Fruit fly (Drosophila melanogaster) whole organism, embryonic: ENCODE data around the gene CG12069.

Source experiments
- Abd-B ChIP-seq: fragments of 200-800 bp; sonication (Bioruptor generic); optimal IDR thresholded peaks from 2 replicates; lab custom pipeline; 2018; ENCODE audit warnings: missing biosample characterization, mild to moderate bottlenecking, missing genetic modification characterization, moderate library complexity
- Adf1 ChIP-seq: fragments of 200-800 bp; sonication (Bioruptor generic); IDR thresholded peaks from 2 replicates; pipeline ENCODE4 v1.3.6; 2022; ENCODE audit warnings: missing biosample characterization, missing genetic modification characterization
- Atf6 ChIP-seq: fragments of 200-800 bp; sonication (Bioruptor generic); IDR thresholded peaks from 2 replicates; pipeline ENCODE4 v1.3.6; 2022; ENCODE audit warnings: missing biosample characterization, missing genetic modification characterization
- CG11085 ChIP-seq: fragments of 200-800 bp; sonication (Bioruptor generic); IDR thresholded peaks from 2 replicates; pipeline ENCODE4 v1.3.6; 2022; ENCODE audit warnings: missing biosample characterization, missing genetic modification characterization
- CG11093 ChIP-seq: fragments of 200-800 bp; sonication (Bioruptor generic); IDR thresholded peaks from 3 replicates; pipeline ENCODE4 v1.3.6; 2022; ENCODE audit warnings: missing biosample characterization, missing genetic modification characterization
- CG11456 ChIP-seq: fragments of 200-800 bp; sonication (Bioruptor generic); IDR thresholded peaks from 3 replicates; pipeline ENCODE4 v1.3.6; 2022; ENCODE audit warnings: missing biosample characterization, missing genetic modification characterization
- CG11723 ChIP-seq: fragments of 200-800 bp; sonication (Bioruptor generic); optimal IDR thresholded peaks from 2 replicates; lab custom pipeline; 2017; ENCODE audit warnings: missing biosample characterization, mild to moderate bottlenecking, missing genetic modification characterization
- CG12155 ChIP-seq: fragments of 200-800 bp; sonication (Bioruptor generic); optimal IDR thresholded peaks from 3 replicates; lab custom pipeline; 2016; ENCODE audit warnings: missing biosample characterization, missing genetic modification characterization
- CG1233 ChIP-seq: fragments of 200-800 bp; sonication (Bioruptor generic); optimal IDR thresholded peaks from 4 replicates; lab custom pipeline; 2018; ENCODE audit warnings: missing biosample characterization, mild to moderate bottlenecking, missing genetic modification characterization
- CG12942 ChIP-seq: fragments of 200-800 bp; sonication (Bioruptor generic); optimal IDR thresholded peaks from 3 replicates; lab custom pipeline; 2016; ENCODE audit warnings: missing biosample characterization, missing genetic modification characterization
- CG13287 ChIP-seq: fragments of 200-800 bp; sonication (Bioruptor generic); IDR thresholded peaks from 2 replicates; pipeline ENCODE4 v1.3.6; 2022; ENCODE audit warnings: missing biosample characterization, missing genetic modification characterization; ENCODE audit not compliant: partially characterized antibody
- CG13424 ChIP-seq: fragments of 200-800 bp; sonication (Bioruptor generic); optimal IDR thresholded peaks from 2 replicates; lab custom pipeline; 2019; ENCODE audit warnings: missing biosample characterization, mild to moderate bottlenecking, missing genetic modification characterization, moderate library complexity
- CG14050 ChIP-seq: fragments of 200-800 bp; sonication (Bioruptor generic); IDR thresholded peaks from 3 replicates; pipeline ENCODE4 v1.3.6; 2022; ENCODE audit warnings: missing biosample characterization, missing genetic modification characterization
- CG15269 ChIP-seq: fragments of 200-800 bp; sonication (Bioruptor generic); optimal IDR thresholded peaks from 2 replicates; lab custom pipeline; 2018; ENCODE audit warnings: missing biosample characterization, mild to moderate bottlenecking, missing genetic modification characterization, moderate library complexity
- CG1602 ChIP-seq: fragments of 200-800 bp; sonication (Bioruptor generic); optimal IDR thresholded peaks from 3 replicates; lab custom pipeline; 2016; ENCODE audit warnings: missing biosample characterization, missing genetic modification characterization
- CG17385 ChIP-seq: fragments of 200-800 bp; sonication (Bioruptor generic); optimal IDR thresholded peaks from 3 replicates; lab custom pipeline; 2018; ENCODE audit warnings: missing biosample characterization, mild to moderate bottlenecking, missing genetic modification characterization
- CG17802 ChIP-seq: fragments of 200-800 bp; sonication (Bioruptor generic); optimal IDR thresholded peaks from 2 replicates; lab custom pipeline; 2018; ENCODE audit warnings: missing biosample characterization, mild to moderate bottlenecking, missing genetic modification characterization, moderate library complexity
- CG17912 ChIP-seq: fragments of 200-800 bp; sonication (Bioruptor generic); optimal IDR thresholded peaks from 2 replicates; lab custom pipeline; 2018; ENCODE audit warnings: missing biosample characterization, mild to moderate bottlenecking, missing genetic modification characterization
- CG18011 ChIP-seq: fragments of 200-800 bp; sonication (Bioruptor generic); optimal IDR thresholded peaks from 2 replicates; lab custom pipeline; 2017; ENCODE audit warnings: missing biosample characterization, missing genetic modification characterization, mild to moderate bottlenecking, moderate library complexity, missing genotype
- CG18599 ChIP-seq: fragments of 200-800 bp; sonication (Bioruptor generic); optimal IDR thresholded peaks from 3 replicates; lab custom pipeline; 2017; ENCODE audit warnings: missing biosample characterization, missing genetic modification characterization, mild to moderate bottlenecking, moderate library complexity, missing genetic modification reagents
- CG18764 ChIP-seq: fragments of 200-800 bp; sonication (Bioruptor generic); optimal IDR thresholded peaks from 3 replicates; lab custom pipeline; 2016; ENCODE audit warnings: missing biosample characterization, missing genetic modification characterization
- CG30020 ChIP-seq: fragments of 200-800 bp; optimal IDR thresholded peaks from 2 replicates; lab custom pipeline; 2019; ENCODE audit warnings: missing biosample characterization, mild to moderate bottlenecking, missing genetic modification characterization, moderate library complexity
- CG31388 ChIP-seq: fragments of 200-800 bp; sonication (Bioruptor generic); optimal IDR thresholded peaks from 2 replicates; lab custom pipeline; 2016; ENCODE audit warnings: missing biosample characterization, missing genetic modification characterization
- CG5245 ChIP-seq: fragments of 200-800 bp; sonication (Bioruptor generic); optimal IDR thresholded peaks from 3 replicates; lab custom pipeline; 2016; ENCODE audit warnings: missing biosample characterization, missing genetic modification characterization
- CG6175 ChIP-seq: fragments of 200-800 bp; sonication (Bioruptor generic); IDR thresholded peaks from 3 replicates; pipeline ENCODE4 v1.3.6; 2022; ENCODE audit warnings: missing biosample characterization, missing genetic modification characterization
- CG7963 ChIP-seq: fragments of 200-800 bp; sonication (Bioruptor generic); IDR thresholded peaks from 3 replicates; pipeline ENCODE4 v1.3.6; 2022; ENCODE audit warnings: missing biosample characterization, missing genetic modification characterization; ENCODE audit not compliant: partially characterized antibody
- CG9876 ChIP-seq: fragments of 200-800 bp; sonication (Bioruptor generic); optimal IDR thresholded peaks from 2 replicates; lab custom pipeline; 2016; ENCODE audit warnings: missing biosample characterization, missing genetic modification characterization
- CrebB ChIP-seq: fragments of 200-800 bp; sonication (Bioruptor generic); optimal IDR thresholded peaks from 3 replicates; lab custom pipeline; 2018; ENCODE audit warnings: missing biosample characterization, mild to moderate bottlenecking, missing genetic modification characterization
- Dad ChIP-seq: fragments of 200-800 bp; sonication (Bioruptor generic); optimal IDR thresholded peaks from 3 replicates; lab custom pipeline; 2016; ENCODE audit warnings: missing biosample characterization, missing genetic modification characterization
- Deaf1 ChIP-seq: fragments of 200-800 bp; optimal IDR thresholded peaks from 3 replicates; lab custom pipeline; 2019; ENCODE audit warnings: missing biosample characterization, mild to moderate bottlenecking, missing genetic modification characterization, moderate library complexity
- Ets97D ChIP-seq: fragments of 200-800 bp; sonication (Bioruptor generic); optimal IDR thresholded peaks from 3 replicates; lab custom pipeline; 2016; ENCODE audit warnings: missing biosample characterization, missing genetic modification characterization
- Kr ChIP-seq: fragments of 200-800 bp; sonication (Bioruptor generic); optimal IDR thresholded peaks from 2 replicates; lab custom pipeline; 2017; ENCODE audit warnings: missing biosample characterization, mild to moderate bottlenecking, missing genetic modification characterization
- MTF-1 ChIP-seq: fragments of 200-800 bp; sonication (Bioruptor generic); optimal IDR thresholded peaks from 2 replicates; lab custom pipeline; 2018; ENCODE audit warnings: missing biosample characterization, mild to moderate bottlenecking, missing genetic modification characterization, borderline replicate concordance
- Opbp ChIP-seq: fragments of 200-800 bp; sonication (Bioruptor generic); IDR thresholded peaks from 3 replicates; pipeline ENCODE4 v1.3.6; 2022; ENCODE audit warnings: missing biosample characterization, missing genetic modification characterization; ENCODE audit not compliant: partially characterized antibody
- TFAM ChIP-seq: fragments of 200-800 bp; sonication (Bioruptor generic); optimal IDR thresholded peaks from 2 replicates; lab custom pipeline; 2017; ENCODE audit warnings: missing biosample characterization, missing genetic modification characterization, inconsistent platforms
- bcd ChIP-seq: fragments of 200-800 bp; sonication (Bioruptor generic); optimal IDR thresholded peaks from 2 replicates; lab custom pipeline; 2017; ENCODE audit warnings: missing biosample characterization, mild to moderate bottlenecking, missing genetic modification characterization
- caup ChIP-seq: fragments of 200-800 bp; sonication (Bioruptor generic); optimal IDR thresholded peaks from 3 replicates; lab custom pipeline; 2017; ENCODE audit warnings: missing biosample characterization, mild to moderate bottlenecking, missing genetic modification characterization, moderate library complexity; ENCODE audit not compliant: severe bottlenecking
- ci ChIP-seq: fragments of 200-800 bp; sonication (Bioruptor generic); IDR thresholded peaks from 3 replicates; pipeline ENCODE4 v1.3.6; 2022; ENCODE audit warnings: missing biosample characterization, missing genetic modification characterization
- dan ChIP-seq: fragments of 200-800 bp; sonication (Bioruptor generic); IDR thresholded peaks from 2 replicates; pipeline ENCODE4 v1.3.6; 2022; ENCODE audit warnings: missing biosample characterization, missing genetic modification characterization
- esg ChIP-seq: fragments of 200-800 bp; sonication (Bioruptor generic); conservative IDR thresholded peaks from 2 replicates; pipeline ENCODE4 v1.3.6; 2022; ENCODE audit warnings: missing biosample characterization, missing genetic modification characterization
- fd3F ChIP-seq: fragments of 200-800 bp; sonication (Bioruptor generic); optimal IDR thresholded peaks from 2 replicates; lab custom pipeline; 2018; ENCODE audit warnings: missing biosample characterization, mild to moderate bottlenecking, missing genetic modification characterization, moderate library complexity
- gfzf ChIP-seq: fragments of 200-800 bp; sonication (Bioruptor generic); optimal IDR thresholded peaks from 2 replicates; lab custom pipeline; 2016; ENCODE audit warnings: missing biosample characterization, mild to moderate bottlenecking, missing genetic modification characterization, moderate library complexity
- ham ChIP-seq: fragments of 200-800 bp; sonication (Bioruptor generic); IDR thresholded peaks from 2 replicates; pipeline ENCODE4 v1.3.6; 2022; ENCODE audit warnings: missing biosample characterization, missing genetic modification characterization
- lola ChIP-seq, 3 experiments: fragments of >200 bp in 2 of 3; fragments of 200-800 bp in 1 of 3; sonication (Bioruptor generic) in 1 of 3; optimal IDR thresholded peaks; 2 replicates each; lab custom pipeline; 2017 to 2019; ENCODE audit warnings: missing biosample characterization in 3 of 3, missing genetic modification characterization in 3 of 3, mild to moderate bottlenecking in 1 of 3, moderate library complexity in 1 of 3
- odd ChIP-seq: fragments of 200-800 bp; sonication (Bioruptor generic); optimal IDR thresholded peaks from 2 replicates; lab custom pipeline; 2017; ENCODE audit warnings: missing biosample characterization, mild to moderate bottlenecking, missing genetic modification characterization
- pb ChIP-seq: fragments of 200-800 bp; sonication (Bioruptor generic); optimal IDR thresholded peaks from 3 replicates; lab custom pipeline; 2016; ENCODE audit warnings: missing biosample characterization, missing genetic modification characterization
- sqz ChIP-seq: fragments of 200-800 bp; sonication (Bioruptor generic); optimal IDR thresholded peaks from 3 replicates; lab custom pipeline; 2018; ENCODE audit warnings: missing biosample characterization, mild to moderate bottlenecking, missing genetic modification characterization
- sr ChIP-seq: fragments of 200-800 bp; sonication (Bioruptor generic); IDR thresholded peaks from 3 replicates; pipeline ENCODE4 v1.3.6; 2022; ENCODE audit warnings: missing biosample characterization, missing genetic modification characterization
- tap ChIP-seq: fragments of 200-800 bp; optimal IDR thresholded peaks from 3 replicates; lab custom pipeline; 2019; ENCODE audit warnings: missing biosample characterization, mild to moderate bottlenecking, missing genetic modification characterization, moderate library complexity
- tup ChIP-seq: fragments of 200-800 bp; sonication (Bioruptor generic); optimal IDR thresholded peaks from 2 replicates; lab custom pipeline; 2016; ENCODE audit warnings: missing biosample characterization, mild to moderate bottlenecking, missing genetic modification characterization, moderate library complexity
- usp ChIP-seq: fragments of >200 bp; optimal IDR thresholded peaks from 2 replicates; lab custom pipeline; 2017; ENCODE audit warnings: missing biosample characterization, missing genetic modification characterization
- wor ChIP-seq: fragments of 200-800 bp; sonication (Bioruptor generic); IDR thresholded peaks from 2 replicates; pipeline ENCODE4 v1.3.6; 2022; ENCODE audit warnings: missing biosample characterization, missing genetic modification characterization

Gene CG12069

DNA sequence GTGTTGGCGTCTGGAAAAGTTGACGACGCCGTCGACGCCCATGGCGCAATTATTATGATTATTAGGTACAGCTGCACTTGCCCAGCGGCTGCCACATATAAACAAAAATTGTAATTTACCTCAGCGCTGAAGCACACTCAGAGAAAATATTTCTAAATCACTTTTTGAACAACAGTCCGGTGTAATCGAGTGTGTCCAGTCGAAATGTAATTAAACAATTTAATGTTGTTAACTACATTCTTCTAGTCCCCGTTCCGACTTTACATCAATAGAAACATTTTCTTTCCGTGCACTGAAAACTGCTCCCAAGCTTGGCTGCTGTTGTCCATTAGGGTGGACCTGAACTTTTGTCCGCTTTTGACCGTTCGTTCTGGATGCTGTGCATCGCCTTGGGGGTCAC, 33.7 kb upstream of the CG12069 start (continued):
- TF ChIP-seq CG11723 (GFP tag; lab: Kevin White, UChicago), result no peak
- TF ChIP-seq CG18764, result no peak
- TF ChIP-seq ham (GFP tag; lab: Robert Waterston, UW), result no peak
- TF ChIP-seq MTF-1 (GFP tag; lab: Kevin White, UChicago), result no peak
- no peak for TF ChIP-seq pb (GFP tag; lab: Kevin White, UChicago)
- TF ChIP-seq CG6175 (GFP tag; lab: Robert Waterston, UW), result no peak
- TF ChIP-seq CG17385 (GFP tag; lab: Kevin White, UChicago), result no peak
- TF ChIP-seq CG13424 (tag; lab: Kevin White, UChicago), result no peak
- TF ChIP-seq usp, result no peak
- no peak for TF ChIP-seq TFAM
- peak; percentile 62; the same call in 1 of the 3 replicates for TF ChIP-seq ci
- TF ChIP-seq gfzf (GFP tag; lab: Kevin White, UChicago), result no peak
- TF ChIP-seq CG7963, result no peak
- TF ChIP-seq CG13287, result no peak
- no peak for TF ChIP-seq CG18599 (GFP tag; lab: Kevin White, UChicago)
- no peak for TF ChIP-seq tap (tag; lab: Kevin White, UChicago)
- TF ChIP-seq sqz (GFP tag; lab: Kevin White, UChicago), result no peak
- TF ChIP-seq sr (GFP tag; lab: Robert Waterston, UW), result no peak
- no peak for TF ChIP-seq bcd (GFP tag; lab: Kevin White, UChicago)
- no peak for TF ChIP-seq lola (GFP tag; optimal IDR thresholded peaks at IDR 0.05; lab: Kevin White, UChicago)
- no peak for TF ChIP-seq CG17912 (GFP tag; lab: Kevin White, UChicago)
- no peak for TF ChIP-seq CG11093
- no peak for TF ChIP-seq CG12942
- no peak for TF ChIP-seq tup (GFP tag; lab: Kevin White, UChicago)
- TF ChIP-seq Ets97D (GFP tag; lab: Kevin White, UChicago), result no peak
- no peak for TF ChIP-seq esg
- TF ChIP-seq CG14050, result no peak
- no peak for TF ChIP-seq CG30020 (tag; lab: Kevin White, UChicago)
- TF ChIP-seq CrebB, result no peak
- TF ChIP-seq Kr (GFP tag; lab: Kevin White, UChicago), result no peak
- TF ChIP-seq CG1233 (GFP tag; lab: Kevin White, UChicago), result no peak
- TF ChIP-seq Abd-B (GFP tag; lab: Kevin White, UChicago), result no peak
- no peak for TF ChIP-seq CG15269 (tag; lab: Kevin White, UChicago)
- TF ChIP-seq CG18011, result no peak
- TF ChIP-seq caup (GFP tag; lab: Kevin White, UChicago), result no peak
- no peak for TF ChIP-seq CG12155 (GFP tag; lab: Kevin White, UChicago)
- no peak for TF ChIP-seq dan (GFP tag; lab: Robert Waterston, UW)
- TF ChIP-seq CG5245 (GFP tag; lab: Kevin White, UChicago), result no peak
- no peak for TF ChIP-seq CG1602 (GFP tag; lab: Kevin White, UChicago)
- TF ChIP-seq Opbp (GFP tag; lab: Robert Waterston, UW), result no peak
- TF ChIP-seq CG31388 (GFP tag; lab: Kevin White, UChicago), result no peak
- TF ChIP-seq Deaf1, result no peak
- TF ChIP-seq CG9876 (GFP tag; lab: Kevin White, UChicago), result no peak
- no peak for TF ChIP-seq CG17802 (tag; lab: Kevin White, UChicago)
- TF ChIP-seq Atf6 (GFP tag; lab: Robert Waterston, UW), result no peak
- TF ChIP-seq CG11085 (GFP tag; lab: Robert Waterston, UW), result no peak
- no peak for TF ChIP-seq fd3F (GFP tag; lab: Kevin White, UChicago)
- TF ChIP-seq Dad (GFP tag; lab: Kevin White, UChicago), result no peak
- no peak for TF ChIP-seq CG11456 (GFP tag; lab: Robert Waterston, UW)
- no peak for TF ChIP-seq Adf1
- TF ChIP-seq wor (GFP tag; lab: Robert Waterston, UW), result no peak
- TF ChIP-seq odd (GFP tag; lab: Kevin White, UChicago), result no peak
